Fruit fly (Drosophila melanogaster) whole organism, wandering third instar larva: ENCODE results near the gene CG8519.

Experiments used
- Abd-B ChIP-seq: fragments of >200 bp; optimal IDR thresholded peaks from 2 replicates; lab custom pipeline; 2017; ENCODE audit warnings: missing biosample characterization, missing genetic modification characterization
- Dfd ChIP-seq: fragments of >200 bp; optimal IDR thresholded peaks from 2 replicates; lab custom pipeline; 2017; ENCODE audit warnings: missing biosample characterization, missing genetic modification characterization
- Hr83 ChIP-seq: fragments of 200-300 bp; sonication (Bioruptor generic); optimal IDR thresholded peaks from 2 replicates; lab custom pipeline; 2016; ENCODE audit warnings: missing biosample characterization, mild to moderate bottlenecking, missing genetic modification characterization, moderate library complexity; ENCODE audit not compliant: poor library complexity, severe bottlenecking
- OdsH ChIP-seq: fragments of 200-800 bp; sonication (Bioruptor generic); optimal IDR thresholded peaks from 2 replicates; lab custom pipeline; 2016; ENCODE audit warnings: missing biosample characterization, mild to moderate bottlenecking, missing genetic modification characterization
- br ChIP-seq: fragments of 200-800 bp; sonication (Bioruptor generic); optimal IDR thresholded peaks from 2 replicates; lab custom pipeline; 2016; ENCODE audit warnings: missing biosample characterization, missing genetic modification characterization
- h ChIP-seq: fragments of 200-800 bp; sonication (Bioruptor generic); optimal IDR thresholded peaks from 3 replicates; lab custom pipeline; 2016; ENCODE audit warnings: missing biosample characterization, mild to moderate bottlenecking, missing genetic modification characterization
- psq ChIP-seq: fragments of 200-800 bp; sonication (Bioruptor generic); optimal IDR thresholded peaks from 3 replicates; lab custom pipeline; 2017; ENCODE audit warnings: missing biosample characterization, mild to moderate bottlenecking, missing genetic modification characterization, moderate library complexity

DNA sequence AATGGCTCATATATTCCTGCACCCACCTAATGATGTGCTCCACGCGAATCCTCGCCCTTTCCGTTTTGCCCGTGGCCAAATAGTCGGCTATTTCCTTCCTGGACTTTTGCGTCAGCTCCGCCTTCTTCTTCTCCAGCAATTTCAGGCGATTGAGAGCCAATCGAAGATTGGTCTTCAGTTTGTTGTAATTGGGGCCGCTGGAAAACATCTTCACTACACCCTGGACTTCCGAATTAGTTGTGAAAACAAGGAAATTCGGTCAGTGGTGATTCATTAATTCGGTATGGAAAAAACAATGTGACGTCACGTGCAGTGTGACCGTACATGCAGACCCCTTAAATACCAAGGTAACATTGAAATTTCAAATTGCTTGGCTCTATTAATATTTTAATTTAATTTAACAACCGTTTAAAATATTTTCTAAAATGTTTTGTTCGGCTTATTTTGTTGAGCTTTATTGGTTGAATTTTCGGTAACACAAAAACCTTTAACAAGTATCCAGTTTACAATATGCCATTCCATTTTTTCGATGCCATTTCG lies 51.6 kb downstream of the CG8519 start, which contains the start of gene Ist1:
- TF ChIP-seq Abd-B (GFP tag; lab: Kevin White, UChicago) (no peak), br (GFP tag; lab: Kevin White, UChicago) (no peak), OdsH (no peak), Dfd (GFP tag; lab: Kevin White, UChicago) (no peak), h (no peak), Hr83 (GFP tag; lab: Kevin White, UChicago) (no peak), psq (GFP tag; lab: Kevin White, UChicago) (no peak)
